Worm (Caenorhabditis elegans) whole organism, L4 larva: ENCODE data around the gene C31C9.6.

Source experiments
- F10B5.3 ChIP-seq: sonication (generic microtip); optimal IDR thresholded peaks from 2 replicates; lab custom pipeline; 2016; ENCODE audit warnings: mild to moderate bottlenecking, missing genetic modification characterization, missing compliant biosample characterization
- F26F4.8 ChIP-seq: fragments of 200-800 bp; sonication (Bioruptor generic); conservative IDR thresholded peaks from 2 replicates; pipeline ENCODE4 v1.3.6; 2022; ENCODE audit warnings: missing genetic modification characterization, missing compliant biosample characterization
- F44E2.7 ChIP-seq: fragments of 200-800 bp; sonication (Bioruptor generic); IDR thresholded peaks from 2 replicates; pipeline ENCODE4 v2.1.2; 2022; ENCODE audit warnings: missing genetic modification characterization, missing compliant biosample characterization
- F49E8.2 ChIP-seq: sonication (generic microtip); optimal IDR thresholded peaks from 2 replicates; lab custom pipeline; 2016; ENCODE audit warnings: missing compliant biosample characterization, mild to moderate bottlenecking, missing genetic modification characterization, borderline replicate concordance
- T26A8.4 ChIP-seq: fragments of 200-800 bp; sonication (Bioruptor generic); IDR thresholded peaks from 2 replicates; pipeline ENCODE4 v1.3.6; 2022; ENCODE audit warnings: missing genetic modification characterization, missing compliant biosample characterization
- Y48G9A.11 ChIP-seq: fragments of 200-800 bp; sonication (Bioruptor generic); IDR thresholded peaks from 2 replicates; pipeline ENCODE4 v1.3.6; 2022; ENCODE audit warnings: missing genetic modification reagents, missing genetic modification characterization, missing compliant biosample characterization
- ZK546.5 ChIP-seq, 2 experiments: sonication (generic microtip); optimal IDR thresholded peaks; 2 replicates each; lab custom pipeline; 2017; ENCODE audit warnings: missing biosample characterization in 2 of 2, missing genetic modification characterization in 2 of 2
- aha-1 ChIP-seq: fragments of 150-350 bp; peaks from one replicate; lab custom pipeline; 2014; ENCODE audit warnings: missing biosample characterization, missing genetic modification characterization
- ceh-28 ChIP-seq: fragments of 150-350 bp; optimal IDR thresholded peaks from 2 replicates; lab custom pipeline; 2014; ENCODE audit warnings: missing biosample characterization, missing genetic modification reagents, missing genetic modification characterization
- ceh-44 ChIP-seq: fragments of 200-800 bp; sonication (Bioruptor generic); IDR thresholded peaks from 2 replicates; pipeline ENCODE4 v1.3.6; 2022; ENCODE audit warnings: missing genetic modification reagents, missing genetic modification characterization, missing compliant biosample characterization
- ctbp-1 ChIP-seq: fragments of 200-800 bp; sonication (Bioruptor generic); IDR thresholded peaks from 2 replicates; pipeline ENCODE4 v1.3.6; 2022; ENCODE audit warnings: missing genetic modification reagents, missing genetic modification characterization, missing compliant biosample characterization
- daf-12 ChIP-seq: fragments of 150-350 bp; optimal IDR thresholded peaks from 2 replicates; lab custom pipeline; 2014; ENCODE audit warnings: missing biosample characterization, missing genetic modification reagents, missing genetic modification characterization
- daf-16 ChIP-seq, 3 experiments: sonication (generic microtip); optimal IDR thresholded peaks; 2 replicates each; lab custom pipeline; 2016 to 2017; ENCODE audit warnings: missing genetic modification characterization in 3 of 3, missing genetic modification reagents in 3 of 3, mild to moderate bottlenecking in 2 of 3, missing compliant biosample characterization in 2 of 3, missing biosample characterization in 1 of 3, moderate library complexity in 1 of 3
- daf-19 ChIP-seq: fragments of 200-800 bp; sonication (Bioruptor generic); conservative IDR thresholded peaks from 2 replicates; pipeline ENCODE4 v1.3.6; 2022; ENCODE audit warnings: missing genetic modification characterization, missing compliant biosample characterization
- dmd-6 ChIP-seq: fragments of 200-800 bp; sonication (Bioruptor generic); IDR thresholded peaks from 2 replicates; pipeline ENCODE4 v1.3.6; 2022; ENCODE audit warnings: missing genetic modification reagents, missing genetic modification characterization, missing compliant biosample characterization
- dmd-8 ChIP-seq: fragments of 200-800 bp; sonication (Bioruptor generic); IDR thresholded peaks from 2 replicates; pipeline ENCODE4 v1.3.6; 2022; ENCODE audit warnings: missing genetic modification characterization, missing compliant biosample characterization
- dpl-1 ChIP-seq: fragments of 150-350 bp; optimal IDR thresholded peaks from 2 replicates; lab custom pipeline; 2014; ENCODE audit warnings: missing biosample characterization, missing genetic modification reagents, missing genetic modification characterization
- duxl-1 ChIP-seq: sonication (generic microtip); optimal IDR thresholded peaks from 2 replicates; lab custom pipeline; 2016; ENCODE audit warnings: mild to moderate bottlenecking, missing genetic modification characterization, moderate library complexity, missing compliant biosample characterization; ENCODE audit not compliant: poor library complexity
- dve-1 ChIP-seq: sonication (generic microtip); optimal IDR thresholded peaks from 2 replicates; lab custom pipeline; 2017; ENCODE audit warnings: antibody characterized with exemption, mild to moderate bottlenecking, missing genetic modification characterization, missing compliant biosample characterization; ENCODE audit not compliant: insufficient read depth
- egl-43 ChIP-seq: fragments of 200-800 bp; sonication (Bioruptor generic); IDR thresholded peaks from 2 replicates; pipeline ENCODE4 v1.3.6; 2022; ENCODE audit warnings: missing genetic modification reagents, missing genetic modification characterization, missing compliant biosample characterization
- hif-1 ChIP-seq, 2 experiments: sonication (generic microtip); optimal IDR thresholded peaks; 2 replicates each; lab custom pipeline; 2016 to 2017; ENCODE audit warnings: missing compliant biosample characterization in 2 of 2, missing genetic modification characterization in 2 of 2, missing genetic modification reagents in 2 of 2, missing genotype in 2 of 2, mild to moderate bottlenecking in 1 of 2
- hlh-11 ChIP-seq: fragments of 200-800 bp; sonication (Bioruptor generic); optimal IDR thresholded peaks from 2 replicates; lab custom pipeline; 2018; ENCODE audit warnings: mild to moderate bottlenecking, missing genetic modification characterization, missing compliant biosample characterization
- lin-1 ChIP-seq: fragments of 200-800 bp; sonication (Bioruptor generic); IDR thresholded peaks from 2 replicates; pipeline ENCODE4 v1.3.6; 2022; ENCODE audit warnings: missing genetic modification reagents, missing genetic modification characterization, missing compliant biosample characterization
- lin-13 ChIP-seq: fragments of 150-350 bp; optimal IDR thresholded peaks from 2 replicates; lab custom pipeline; 2014; ENCODE audit warnings: missing biosample characterization, missing genetic modification reagents, missing genetic modification characterization
- lin-29 ChIP-seq: fragments of 200-800 bp; sonication (Bioruptor generic); IDR thresholded peaks from 2 replicates; pipeline ENCODE4 v1.3.6; 2022; ENCODE audit warnings: missing genetic modification reagents, missing genetic modification characterization, missing compliant biosample characterization
- lin-39 ChIP-seq: fragments of 150-350 bp; optimal IDR thresholded peaks from 2 replicates; lab custom pipeline; 2014; ENCODE audit warnings: missing biosample characterization, missing genetic modification reagents, missing genetic modification characterization
- lsy-2 ChIP-seq, 2 experiments: fragments of 150-350 bp in 1 of 2; sonication (generic microtip) in 1 of 2; optimal IDR thresholded peaks; 2 replicates each; lab custom pipeline; 2014 to 2017; ENCODE audit warnings: missing biosample characterization in 2 of 2, missing genetic modification characterization in 2 of 2
- mdl-1 ChIP-seq, 2 experiments: fragments of 150-350 bp in 1 of 2; sonication (generic microtip) in 1 of 2; optimal IDR thresholded peaks; 2 replicates each; lab custom pipeline; 2014 to 2017; ENCODE audit warnings: missing biosample characterization in 2 of 2, missing genetic modification characterization in 2 of 2
- mep-1 ChIP-seq: fragments of 150-350 bp; sonication (generic microtip); optimal IDR thresholded peaks from 3 replicates; lab custom pipeline; 2014; ENCODE audit warnings: missing biosample characterization, missing genetic modification characterization
- mes-2 ChIP-seq: sonication (generic microtip); optimal IDR thresholded peaks from 2 replicates; lab custom pipeline; 2016; ENCODE audit warnings: missing genotype, mild to moderate bottlenecking, missing genetic modification characterization, missing compliant biosample characterization; ENCODE audit not compliant: poor library complexity, severe bottlenecking
- mxl-3 ChIP-seq: fragments of 200-800 bp; sonication (Bioruptor generic); optimal IDR thresholded peaks from 2 replicates; lab custom pipeline; 2018; ENCODE audit warnings: mild to moderate bottlenecking, missing genetic modification characterization, missing compliant biosample characterization
- nhr-102 ChIP-seq: sonication (generic microtip); optimal IDR thresholded peaks from 2 replicates; lab custom pipeline; 2016; ENCODE audit warnings: mild to moderate bottlenecking, missing genetic modification characterization, moderate library complexity, missing compliant biosample characterization
- nhr-11 ChIP-seq: fragments of 150-350 bp; optimal IDR thresholded peaks from 2 replicates; lab custom pipeline; 2014; ENCODE audit warnings: missing biosample characterization, missing genetic modification characterization
- nhr-28 ChIP-seq: fragments of 150-350 bp; optimal IDR thresholded peaks from 2 replicates; lab custom pipeline; 2014; ENCODE audit warnings: missing biosample characterization, missing genetic modification characterization
- nhr-41 ChIP-seq: fragments of 200-800 bp; sonication (Bioruptor generic); IDR thresholded peaks from 2 replicates; pipeline ENCODE4 v1.3.6; 2022; ENCODE audit warnings: missing genetic modification reagents, missing genetic modification characterization, missing compliant biosample characterization
- nhr-42 ChIP-seq: fragments of 200-800 bp; sonication (Bioruptor generic); IDR thresholded peaks from 2 replicates; pipeline ENCODE4 v1.3.6; 2022; ENCODE audit warnings: missing genetic modification characterization, missing compliant biosample characterization
- nhr-48 ChIP-seq: sonication (generic microtip); optimal IDR thresholded peaks from 2 replicates; lab custom pipeline; 2016; ENCODE audit warnings: mild to moderate bottlenecking, missing genetic modification characterization, missing compliant biosample characterization
- nhr-6 ChIP-seq: fragments of 150-350 bp; optimal IDR thresholded peaks from 2 replicates; lab custom pipeline; 2014; ENCODE audit warnings: missing biosample characterization, missing genetic modification characterization
- nhr-77 ChIP-seq: fragments of 150-350 bp; optimal IDR thresholded peaks from 2 replicates; lab custom pipeline; 2014; ENCODE audit warnings: missing biosample characterization, missing genetic modification characterization
- php-3 ChIP-seq: fragments of 200-800 bp; sonication (Bioruptor generic); IDR thresholded peaks from 2 replicates; pipeline ENCODE4 v1.3.6; 2022; ENCODE audit warnings: missing genetic modification reagents, missing genetic modification characterization, missing compliant biosample characterization
- pqm-1 ChIP-seq: sonication (generic microtip); optimal IDR thresholded peaks from 2 replicates; lab custom pipeline; 2017; ENCODE audit warnings: missing biosample characterization, missing genetic modification characterization
- rbr-2 ChIP-seq: sonication (generic microtip); optimal IDR thresholded peaks from 2 replicates; lab custom pipeline; 2016; ENCODE audit warnings: missing genotype, missing genetic modification characterization, missing compliant biosample characterization
- saeg-2 ChIP-seq: fragments of 200-800 bp; sonication (Bioruptor generic); IDR thresholded peaks from 2 replicates; pipeline ENCODE4 v1.3.6; 2022; ENCODE audit warnings: missing genetic modification reagents, missing genetic modification characterization, missing compliant biosample characterization
- snpc-1.2 ChIP-seq: fragments of 200-800 bp; sonication (Bioruptor generic); IDR thresholded peaks from 2 replicates; pipeline ENCODE4 v1.3.6; 2022; ENCODE audit warnings: missing genetic modification reagents, missing genetic modification characterization, missing compliant biosample characterization
- spr-1 ChIP-seq: sonication (generic microtip); optimal IDR thresholded peaks from 2 replicates; lab custom pipeline; 2016; ENCODE audit warnings: mild to moderate bottlenecking, missing genetic modification characterization, missing compliant biosample characterization
- spr-3 ChIP-seq: fragments of 200-800 bp; sonication (Bioruptor generic); optimal IDR thresholded peaks from 2 replicates; lab custom pipeline; 2018; ENCODE audit warnings: mild to moderate bottlenecking, missing genetic modification characterization, missing compliant biosample characterization
- zip-11 ChIP-seq: fragments of 200-800 bp; sonication (Bioruptor generic); IDR thresholded peaks from 2 replicates; pipeline ENCODE4 v1.3.6; 2022; ENCODE audit warnings: missing genetic modification characterization, missing compliant biosample characterization
- ztf-7 ChIP-seq: fragments of 150-350 bp; optimal IDR thresholded peaks from 2 replicates; lab custom pipeline; 2014; ENCODE audit warnings: missing biosample characterization, missing genetic modification characterization

Gene C31C9.6

DNA sequence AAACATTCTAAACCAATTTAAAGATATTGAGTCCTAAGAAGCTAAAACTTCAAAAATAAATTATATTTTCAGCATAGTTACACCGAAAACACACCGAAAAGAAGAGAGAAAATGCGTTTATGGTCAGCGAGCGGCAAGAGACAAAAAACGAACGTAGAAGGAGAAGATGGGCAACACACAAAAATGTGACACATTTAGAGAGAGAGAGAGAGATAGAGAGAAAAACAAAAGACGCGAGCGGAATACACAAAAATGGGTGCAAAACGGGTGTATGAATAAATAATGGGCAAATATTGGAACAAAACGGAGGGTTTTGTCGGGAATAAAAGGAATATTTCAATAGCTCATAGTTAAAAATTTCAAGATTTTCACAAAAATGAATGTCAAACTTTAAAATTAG lies 21.7 kb downstream of the C31C9.6 start (continued):
- TF ChIP-seq nhr-6 (peak; percentile 11), mdl-1 (tag; optimal IDR thresholded peaks at IDR 0.05; lab: Kevin White, UChicago) (peak in 1 of 2 experiments; percentile 80), lin-29 (no peak), mes-2 (tag; lab: Kevin White, UChicago) (peak; percentile 36), F26F4.8 (GFP tag; lab: Robert Waterston, UW) (no peak), snpc-1.2 (GFP tag; lab: Robert Waterston, UW) (no peak), rbr-2 (tag; lab: Kevin White, UChicago) (no peak), dve-1 (tag; lab: Kevin White, UChicago) (peak; percentile 35), nhr-41 (GFP tag; lab: Robert Waterston, UW) (no peak), F44E2.7 (GFP tag; lab: Robert Waterston, UW) (no peak), dmd-6 (peak; percentile 41), duxl-1 (tag; lab: Kevin White, UChicago) (no peak)

DNA sequence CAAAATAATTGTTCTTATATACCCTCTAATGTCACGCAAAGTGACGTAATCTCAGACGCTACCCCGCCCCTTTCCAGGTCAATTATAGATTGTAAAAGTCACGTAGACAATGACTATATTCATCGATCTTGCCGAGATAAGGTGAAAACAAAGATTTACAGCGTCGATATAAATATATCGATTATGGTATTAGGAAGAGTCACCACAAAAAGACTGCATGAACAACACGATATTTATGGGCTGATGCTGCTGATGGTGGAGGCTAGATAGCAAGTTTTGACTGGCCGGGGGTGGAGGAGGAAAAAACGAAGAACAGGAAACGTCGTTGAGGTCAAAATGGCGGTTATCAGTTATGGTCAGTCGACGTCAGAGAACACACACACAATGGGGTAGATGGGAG lies 23.3 kb downstream of the C31C9.6 start:
- TF ChIP-seq spr-3 (GFP tag; lab: Kevin White, UChicago) = no peak
- TF ChIP-seq hlh-11 = peak; percentile 87
- peak; percentile 75 for TF ChIP-seq nhr-28
- TF ChIP-seq nhr-42 (GFP tag; lab: Robert Waterston, UW) = peak; percentile 76
- peak; percentile 54 for TF ChIP-seq mep-1 (tag; lab: Kevin White, UChicago)
- TF ChIP-seq lin-39 = no peak
- no peak for TF ChIP-seq zip-11 (GFP tag; lab: Robert Waterston, UW)
- no peak for TF ChIP-seq Y48G9A.11 (GFP tag; lab: Robert Waterston, UW)
- peak; percentile 13 for TF ChIP-seq ztf-7
- TF ChIP-seq mes-2 (tag; lab: Kevin White, UChicago) = no peak
- no peak for TF ChIP-seq lin-1 (GFP tag; lab: Robert Waterston, UW)
- TF ChIP-seq T26A8.4 (GFP tag; lab: Robert Waterston, UW) = peak; percentile 9; the same call in 1 of the 2 replicates
- no peak for TF ChIP-seq dmd-8 (GFP tag; lab: Robert Waterston, UW)
- no peak for TF ChIP-seq F10B5.3 (tag; lab: Kevin White, UChicago)
- TF ChIP-seq daf-12 (tag; lab: Kevin White, UChicago) = no peak
- TF ChIP-seq daf-19 (GFP tag; lab: Robert Waterston, UW) = no peak
- TF ChIP-seq nhr-102 (tag; lab: Kevin White, UChicago) = peak; percentile 14
- peak; percentile 100 for TF ChIP-seq aha-1 (tag; lab: Kevin White, UChicago)
- TF ChIP-seq nhr-41 (GFP tag; lab: Robert Waterston, UW) = no peak
- peak; percentile 2 for TF ChIP-seq pqm-1 (tag; lab: Kevin White, UChicago)
- TF ChIP-seq ceh-44 (GFP tag; lab: Robert Waterston, UW) = no peak
- TF ChIP-seq nhr-48 (tag; lab: Kevin White, UChicago) = peak; percentile 87
- TF ChIP-seq spr-1 (tag; lab: Kevin White, UChicago) = peak; percentile 17
- peak; percentile 25 for TF ChIP-seq dmd-6
- TF ChIP-seq nhr-11 (tag; lab: Kevin White, UChicago) = no peak
- no peak for TF ChIP-seq saeg-2
- 0 out of 2 replicates have a peak, but pooled peaks have one; percentile 19 for TF ChIP-seq php-3 (GFP tag; lab: Robert Waterston, UW)
- TF ChIP-seq ceh-28 (tag; lab: Kevin White, UChicago) = peak; percentile 55
- peak; percentile 53 for TF ChIP-seq mxl-3 (GFP tag; lab: Kevin White, UChicago)
- TF ChIP-seq F44E2.7 (GFP tag; lab: Robert Waterston, UW) = no peak
- peak; percentile 13 for TF ChIP-seq dpl-1 (GFP tag; lab: Kevin White, UChicago)
- TF ChIP-seq daf-16 (GFP tag; optimal IDR thresholded peaks at IDR 0.05; lab: Kevin White, UChicago) = no peak
- peak; percentile 91 for TF ChIP-seq daf-16 (tag; optimal IDR thresholded peaks at IDR 0.05; lab: Kevin White, UChicago)
- no peak for TF ChIP-seq F49E8.2 (tag; lab: Kevin White, UChicago)
- no peak for TF ChIP-seq egl-43 (GFP tag; lab: Robert Waterston, UW)
- TF ChIP-seq dve-1 (tag; lab: Kevin White, UChicago) = peak; percentile 82
- TF ChIP-seq lin-13 = peak; percentile 16
- TF ChIP-seq F26F4.8 (GFP tag; lab: Robert Waterston, UW) = no peak
- TF ChIP-seq hif-1 (tag; optimal IDR thresholded peaks at IDR 0.05; lab: Kevin White, UChicago) = peak; percentile 93 to 97
- TF ChIP-seq ZK546.5 (tag; optimal IDR thresholded peaks at IDR 0.05; lab: Kevin White, UChicago) = no peak
- TF ChIP-seq ctbp-1 (GFP tag; lab: Robert Waterston, UW) = no peak
- TF ChIP-seq nhr-6 = peak; percentile 11
- peak in 1 of 2 experiments; percentile 50 for TF ChIP-seq lsy-2 (tag; optimal IDR thresholded peaks at IDR 0.05; lab: Kevin White, UChicago)
- TF ChIP-seq nhr-77 (tag; lab: Kevin White, UChicago) = peak; percentile 82
